Worm (Caenorhabditis elegans): ENCODE measurements around the gene sri-2.

DNA sequence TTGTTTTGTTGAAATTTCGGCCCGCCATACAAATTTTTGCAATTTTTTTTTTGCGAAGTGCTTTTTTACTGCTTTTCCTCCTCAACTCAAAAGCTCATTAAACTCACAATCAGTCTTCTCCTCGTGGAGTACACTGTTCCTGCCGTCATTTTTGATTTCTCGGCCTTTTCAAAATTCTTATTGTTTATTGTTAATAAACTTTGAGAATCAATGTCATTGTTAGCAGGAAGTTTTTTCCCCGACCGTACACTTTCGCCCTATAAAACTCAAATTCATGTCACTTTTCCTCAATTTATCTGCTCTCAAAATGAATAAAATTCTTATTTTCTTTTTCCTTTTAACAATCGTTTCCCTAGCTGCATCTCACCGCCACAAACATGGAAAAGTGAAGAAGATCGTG is 10.8 kb upstream of the sri-2 start, which contains the start of gene clec-232:
- TF ChIP-seq hnd-1 (tag; optimal IDR thresholded peaks at IDR 0.05) (no peak), F13C5.2 (tag; optimal IDR thresholded peaks at IDR 0.05) (no peak), ama-1 (optimal IDR thresholded peaks at IDR 0.05) (no peak), sea-1 (GFP tag; conservative IDR thresholded peaks at IDR 0.05) (no peak), hmg-4 (GFP tag; optimal IDR thresholded peaks at IDR 0.05) (no peak), tbx-37 (GFP tag; conservative IDR thresholded peaks at IDR 0.05) (no peak), tra-4 (tag; optimal IDR thresholded peaks at IDR 0.05) (no peak), ceh-13 (GFP tag; optimal IDR thresholded peaks at IDR 0.05) (no peak)

Data from whole organism, early embryonic.